Fruit fly (Drosophila melanogaster): ENCODE results near the gene Mgat2.

Gene Mgat2

dm6 chr3R:30021009-30021408, 1.0 kb downstream of the Mgat2 start (continued):
- TF ChIP-seq CG4730 (GFP tag; IDR thresholded peaks at IDR 0.05), result 0 out of 2 replicates have a peak, but pooled peaks have one; percentile 27
- TF ChIP-seq jing (GFP tag; optimal IDR thresholded peaks at IDR 0.05), result no peak
- TF ChIP-seq scrt (GFP tag; optimal IDR thresholded peaks at IDR 0.05), result no peak
- TF ChIP-seq odd (GFP tag; optimal IDR thresholded peaks at IDR 0.05), result no peak
- no peak for TF ChIP-seq sc (optimal IDR thresholded peaks at IDR 0.05)
- TF ChIP-seq sc (GFP tag; optimal IDR thresholded peaks at IDR 0.05), result no peak
- TF ChIP-seq CG1529 (GFP tag; optimal IDR thresholded peaks at IDR 0.05), result no peak
- TF ChIP-seq CG10366 (GFP tag; IDR thresholded peaks at IDR 0.05), result peak; percentile 16; the same call in 1 of the 2 replicates
- TF ChIP-seq Adf1 (GFP tag; IDR thresholded peaks at IDR 0.05), result no peak
- no peak for TF ChIP-seq eyg (GFP tag; optimal IDR thresholded peaks at IDR 0.05)
- 0 out of 2 replicates have a peak, but pooled peaks have one; percentile 8 for TF ChIP-seq HLH3B (GFP tag; IDR thresholded peaks at IDR 0.05)
- TF ChIP-seq lbe (GFP tag; optimal IDR thresholded peaks at IDR 0.05), result no peak
- peak; percentile 30 for TF ChIP-seq CG2712 (tag; optimal IDR thresholded peaks at IDR 0.05)
- TF ChIP-seq pum (GFP tag; optimal IDR thresholded peaks at IDR 0.05), result no peak
- TF ChIP-seq E2f1 (GFP tag; IDR thresholded peaks at IDR 0.05), result no peak
- no peak for TF ChIP-seq CG13624 (GFP tag; optimal IDR thresholded peaks at IDR 0.05)
- TF ChIP-seq CG7987 (GFP tag; optimal IDR thresholded peaks at IDR 0.05), result no peak
- no peak for TF ChIP-seq ham (GFP tag; IDR thresholded peaks at IDR 0.05)
- peak; percentile 2 for TF ChIP-seq CG14710 (tag; optimal IDR thresholded peaks at IDR 0.05)
- no peak for TF ChIP-seq pan (optimal IDR thresholded peaks at IDR 0.05)
- TF ChIP-seq pan (GFP tag; optimal IDR thresholded peaks at IDR 0.05 in 1 of 2, IDR thresholded peaks at IDR 0.05 in 1 of 2), result peak in 1 of 2 experiments; percentile 29
- no peak for TF ChIP-seq Bgb (GFP tag; IDR thresholded peaks at IDR 0.05; ENCODE audit: partially characterized antibody)
- no peak for TF ChIP-seq Fer3 (tag; optimal IDR thresholded peaks at IDR 0.05)
- TF ChIP-seq CG14860 (GFP tag; IDR thresholded peaks at IDR 0.05; ENCODE audit: partially characterized antibody), result no peak
- TF ChIP-seq Dad (GFP tag; optimal IDR thresholded peaks at IDR 0.05), result no peak
- no peak for TF ChIP-seq CG2889 (GFP tag; IDR thresholded peaks at IDR 0.05)
- no peak for TF ChIP-seq D (optimal IDR thresholded peaks at IDR 0.05)
- TF ChIP-seq D (GFP tag; optimal IDR thresholded peaks at IDR 0.05), result peak; percentile 17
- peak; percentile 9; the same call in 1 of the 2 replicates for TF ChIP-seq stc (GFP tag; IDR thresholded peaks at IDR 0.05)
- no peak for TF ChIP-seq knrl (GFP tag; IDR thresholded peaks at IDR 0.05; ENCODE audit: partially characterized antibody)
- no peak for TF ChIP-seq CG30431 (GFP tag; optimal IDR thresholded peaks at IDR 0.05)
- TF ChIP-seq dan (GFP tag; IDR thresholded peaks at IDR 0.05), result no peak
- TF ChIP-seq CG1603 (tag; optimal IDR thresholded peaks at IDR 0.05), result no peak
- no peak for TF ChIP-seq gfzf (GFP tag; optimal IDR thresholded peaks at IDR 0.05)
- TF ChIP-seq Xbp1 (GFP tag; optimal IDR thresholded peaks at IDR 0.05), result peak; percentile 29
- peak; percentile 30 for TF ChIP-seq CG12391 (tag; optimal IDR thresholded peaks at IDR 0.05)
- TF ChIP-seq CG16815 (GFP tag; optimal IDR thresholded peaks at IDR 0.05), result no peak
- TF ChIP-seq Atf6 (GFP tag; IDR thresholded peaks at IDR 0.05), result peak; percentile 24; the same call in 1 of the 2 replicates
- peak; percentile 1 for TF ChIP-seq dmrt11E (tag; optimal IDR thresholded peaks at IDR 0.05)
- TF ChIP-seq CG14050 (GFP tag; IDR thresholded peaks at IDR 0.05), result no peak
- no peak for TF ChIP-seq cad (GFP tag; optimal IDR thresholded peaks at IDR 0.05)
- no peak for TF ChIP-seq Antp (GFP tag; optimal IDR thresholded peaks at IDR 0.05)
- peak; percentile 40 for TF ChIP-seq Ssrp (tag; optimal IDR thresholded peaks at IDR 0.05)
- TF ChIP-seq nom (GFP tag; optimal IDR thresholded peaks at IDR 0.05), result no peak
- TF ChIP-seq da (GFP tag; optimal IDR thresholded peaks at IDR 0.05), result no peak
- TF ChIP-seq vfl (GFP tag; optimal IDR thresholded peaks at IDR 0.05), result no peak
- TF ChIP-seq dysf (GFP tag; IDR thresholded peaks at IDR 0.05), result peak; percentile 59; the same call in 1 of the 3 replicates
- no peak for TF ChIP-seq Nf-YA (GFP tag; IDR thresholded peaks at IDR 0.05)
- TF ChIP-seq CG5180 (GFP tag; optimal IDR thresholded peaks at IDR 0.05), result no peak
- peak; percentile 29; the same call in 1 of the 2 replicates for TF ChIP-seq sisA (GFP tag; IDR thresholded peaks at IDR 0.05)
- TF ChIP-seq Abd-B (GFP tag; optimal IDR thresholded peaks at IDR 0.05), result no peak
- TF ChIP-seq CG9932 (GFP tag; IDR thresholded peaks at IDR 0.05), result no peak

All from whole organism, embryonic.